Worm (Caenorhabditis elegans) whole organism, early embryonic: ENCODE data around the gene K07G6.1.

ENCODE experiments used
- B0310.2 ChIP-seq: sonication (generic microtip); optimal IDR thresholded peaks from 2 replicates; lab custom pipeline; 2016; ENCODE audit warnings: mild to moderate bottlenecking, missing genetic modification characterization, missing compliant biosample characterization
- F13C5.2 ChIP-seq: sonication (generic microtip); optimal IDR thresholded peaks from 2 replicates; lab custom pipeline; 2017; ENCODE audit warnings: mild to moderate bottlenecking, missing genetic modification characterization, inconsistent platforms, missing compliant biosample characterization
- aly-1 ChIP-seq: sonication (generic microtip); optimal IDR thresholded peaks from 2 replicates; lab custom pipeline; 2016; ENCODE audit warnings: missing genetic modification characterization, missing compliant biosample characterization
- ama-1 ChIP-seq: fragments of 150-350 bp; optimal IDR thresholded peaks from 2 replicates; lab custom pipeline; 2014
- ceh-13 ChIP-seq: fragments of 200-800 bp; sonication (Bioruptor generic); optimal IDR thresholded peaks from 2 replicates; lab custom pipeline; 2018; ENCODE audit warnings: mild to moderate bottlenecking, missing genetic modification characterization, missing compliant biosample characterization
- ceh-36 ChIP-seq: sonication (generic microtip); optimal IDR thresholded peaks from 2 replicates; lab custom pipeline; 2016; ENCODE audit warnings: missing genetic modification characterization, inconsistent platforms, missing compliant biosample characterization
- ets-7 ChIP-seq: sonication (generic microtip); optimal IDR thresholded peaks from 2 replicates; lab custom pipeline; 2016; ENCODE audit warnings: missing genotype, missing genetic modification characterization, missing compliant biosample characterization
- flt-1 ChIP-seq: fragments of 200-800 bp; sonication (Bioruptor generic); IDR thresholded peaks from 2 replicates; pipeline ENCODE4 v1.3.6; 2022; ENCODE audit warnings: missing genetic modification characterization, missing compliant biosample characterization
- hmbx-1 ChIP-seq: sonication (generic microtip); optimal IDR thresholded peaks from 2 replicates; lab custom pipeline; 2016; ENCODE audit warnings: mild to moderate bottlenecking, missing genetic modification characterization, missing compliant biosample characterization
- hmg-4 ChIP-seq: fragments of 200-800 bp; sonication (Bioruptor generic); optimal IDR thresholded peaks from 2 replicates; lab custom pipeline; 2018; ENCODE audit warnings: mild to moderate bottlenecking, missing genetic modification characterization, missing compliant biosample characterization
- hnd-1 ChIP-seq: sonication (generic microtip); optimal IDR thresholded peaks from 2 replicates; lab custom pipeline; 2016; ENCODE audit warnings: missing genetic modification characterization, missing compliant biosample characterization
- pes-1 ChIP-seq: fragments of 200-800 bp; sonication (Bioruptor generic); IDR thresholded peaks from 2 replicates; pipeline ENCODE4 v1.3.6; 2022; ENCODE audit warnings: missing genetic modification reagents, missing genetic modification characterization, missing compliant biosample characterization
- scrt-1 ChIP-seq: fragments of 200-800 bp; sonication (Bioruptor generic); IDR thresholded peaks from 2 replicates; pipeline ENCODE4 v1.3.6; 2022; ENCODE audit warnings: missing genetic modification characterization, missing compliant biosample characterization
- sea-1 ChIP-seq: fragments of 200-800 bp; sonication (Bioruptor generic); conservative IDR thresholded peaks from 2 replicates; pipeline ENCODE4 v1.3.6; 2022; ENCODE audit warnings: missing genetic modification characterization, missing compliant biosample characterization
- tbx-11 ChIP-seq: fragments of 200-800 bp; sonication (Bioruptor generic); IDR thresholded peaks from 2 replicates; pipeline ENCODE4 v1.3.6; 2022; ENCODE audit warnings: missing genetic modification characterization, missing compliant biosample characterization
- tbx-37 ChIP-seq: fragments of 200-800 bp; sonication (Bioruptor generic); conservative IDR thresholded peaks from 2 replicates; pipeline ENCODE4 v1.3.6; 2022; ENCODE audit warnings: missing genetic modification reagents, missing genetic modification characterization, missing compliant biosample characterization
- tra-4 ChIP-seq: sonication (generic microtip); optimal IDR thresholded peaks from 2 replicates; lab custom pipeline; 2017; ENCODE audit warnings: missing genetic modification characterization, missing compliant biosample characterization

K07G6.1 gene

ce11 chrII:1735145-1735544 is 6.2 kb upstream of the K07G6.1 start:
- TF ChIP-seq scrt-1 (GFP tag; lab: Robert Waterston, UW) (no peak), hnd-1 (no peak), ets-7 (tag; lab: Kevin White, UChicago) (no peak)

- no peak for TF ChIP-seq aly-1
- no peak for TF ChIP-seq sea-1
- TF ChIP-seq hnd-1, result no peak
- TF ChIP-seq F13C5.2, result no peak
- no peak for TF ChIP-seq tra-4
- TF ChIP-seq ets-7 (tag; lab: Kevin White, UChicago), result no peak
- no peak for TF ChIP-seq scrt-1 (GFP tag; lab: Robert Waterston, UW)
- no peak for TF ChIP-seq hmbx-1 (tag; lab: Kevin White, UChicago)
- TF ChIP-seq hmg-4 (GFP tag; lab: Kevin White, UChicago), result no peak
- TF ChIP-seq pes-1, result no peak
- TF ChIP-seq ceh-13 (GFP tag; lab: Kevin White, UChicago), result no peak
Measured at ce11 chrII:1736353-1736752, 5.0 kb upstream of the K07G6.1 start, which contains the start of gene ceh-83. TSS of gene ceh-83 (minus strand) at chrII:1736533.

DNA sequence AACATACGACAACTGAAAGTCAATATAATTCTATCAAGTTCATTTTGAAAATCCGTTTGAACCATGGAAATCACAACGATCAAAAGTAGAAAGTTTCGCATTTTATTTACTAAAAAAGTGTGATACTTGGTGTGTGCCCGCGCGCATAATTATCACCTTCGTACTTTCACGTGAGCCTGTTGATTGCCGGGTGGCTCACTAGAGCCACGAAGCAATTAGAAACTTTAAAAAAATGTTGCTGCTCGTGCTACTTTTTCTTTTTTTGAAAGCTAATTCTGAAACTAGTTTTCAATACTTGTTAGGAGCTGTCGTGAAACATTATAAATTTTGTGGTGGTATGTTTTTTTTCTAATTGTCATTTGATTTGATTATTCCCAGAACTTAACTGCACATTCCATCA is 2.5 kb upstream of the K07G6.1 start, which contains the start of the genes irld-9 and irld-33:
Gene irld-9 (minus strand): TSS at position 101 of the 400 bp plus-strand sequence.
Gene irld-33 (plus strand): TSS at position 209 of the 400 bp plus-strand sequence.
- no peak for TF ChIP-seq scrt-1 (GFP tag; lab: Robert Waterston, UW)
- TF ChIP-seq pes-1, result no peak
- TF ChIP-seq F13C5.2, result no peak
- TF ChIP-seq flt-1 (GFP tag; lab: Robert Waterston, UW), result no peak
- no peak for TF ChIP-seq hmbx-1 (tag; lab: Kevin White, UChicago)
- no peak for TF ChIP-seq hmg-4 (GFP tag; lab: Kevin White, UChicago)
- no peak for TF ChIP-seq sea-1
- TF ChIP-seq ets-7 (tag; lab: Kevin White, UChicago), result no peak
- TF ChIP-seq B0310.2 (tag; lab: Kevin White, UChicago), result no peak
- no peak for TF ChIP-seq ceh-36
- no peak for TF ChIP-seq tbx-11
- no peak for TF ChIP-seq tbx-37 (GFP tag; lab: Robert Waterston, UW)
- no peak for TF ChIP-seq ceh-13 (GFP tag; lab: Kevin White, UChicago)
- TF ChIP-seq aly-1, result no peak
- TF ChIP-seq tra-4, result no peak
- TF ChIP-seq hnd-1, result no peak
- no peak for TF ChIP-seq ama-1 (lab: Kevin White, UChicago)

DNA sequence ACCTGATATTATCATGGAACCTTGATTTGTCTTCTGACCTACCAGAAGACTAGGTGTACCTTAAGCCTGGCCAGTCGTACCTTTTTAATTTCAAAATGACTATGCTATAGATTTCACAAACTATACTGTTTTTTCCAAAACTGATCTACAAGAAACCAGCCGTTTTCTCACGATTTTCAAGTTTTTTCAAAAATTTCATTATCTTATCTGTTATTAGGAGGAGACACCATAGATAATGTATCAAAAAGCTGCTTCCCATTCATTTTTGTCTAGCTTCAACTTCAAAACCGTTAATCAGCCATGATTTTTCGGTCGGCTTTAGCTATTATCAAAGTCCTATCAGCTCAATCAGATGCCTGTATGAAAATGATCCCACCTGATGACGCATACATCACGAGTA is 1.2 kb downstream of the K07G6.1 start, which contains the start of gene F36H5.12:
Gene F36H5.12 (plus strand): TSS at position 301 of the 400 bp plus-strand sequence.
- TF ChIP-seq ceh-13 (GFP tag; lab: Kevin White, UChicago) (no peak), tbx-37 (GFP tag; lab: Robert Waterston, UW) (no peak), B0310.2 (tag; lab: Kevin White, UChicago) (no peak), flt-1 (GFP tag; lab: Robert Waterston, UW) (no peak), ets-7 (tag; lab: Kevin White, UChicago) (no peak), scrt-1 (GFP tag; lab: Robert Waterston, UW) (no peak), sea-1 (no peak), hmg-4 (GFP tag; lab: Kevin White, UChicago) (no peak), tbx-11 (no peak), aly-1 (no peak), F13C5.2 (no peak), ceh-36 (no peak), hnd-1 (no peak), ama-1 (lab: Kevin White, UChicago) (no peak), tra-4 (no peak), pes-1 (no peak)

DNA sequence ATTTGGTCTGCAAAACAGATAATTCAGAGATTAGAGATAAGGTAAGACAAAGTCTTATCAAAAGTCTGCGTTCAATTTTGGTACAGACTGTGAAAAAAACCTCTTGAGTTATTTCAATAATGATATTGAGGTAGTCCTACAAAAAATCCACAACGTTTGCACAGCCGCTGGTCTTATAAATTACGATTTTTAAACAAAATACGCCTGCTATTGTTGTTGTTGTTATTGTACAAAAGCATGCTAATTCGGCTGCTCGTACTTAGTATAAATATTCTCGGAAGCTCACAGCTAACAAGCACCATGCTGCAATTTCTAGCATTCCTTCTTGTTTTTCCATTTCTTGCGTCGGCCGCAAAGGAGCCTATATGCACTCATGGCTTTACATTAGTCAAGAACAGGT is 2.8 kb downstream of the K07G6.1 start, which contains the start of gene clec-19:
Gene clec-19 (plus strand): TSS at position 301 of the 400 bp plus-strand sequence.
- no peak for TF ChIP-seq tra-4
- TF ChIP-seq ceh-13 (GFP tag; lab: Kevin White, UChicago), result no peak
- TF ChIP-seq hnd-1, result no peak
- no peak for TF ChIP-seq aly-1
- no peak for TF ChIP-seq flt-1 (GFP tag; lab: Robert Waterston, UW)
- TF ChIP-seq ets-7 (tag; lab: Kevin White, UChicago), result no peak
- TF ChIP-seq ceh-36, result no peak
- TF ChIP-seq hmbx-1 (tag; lab: Kevin White, UChicago), result no peak
- no peak for TF ChIP-seq pes-1
- no peak for TF ChIP-seq ama-1 (lab: Kevin White, UChicago)
- no peak for TF ChIP-seq hmg-4 (GFP tag; lab: Kevin White, UChicago)
- TF ChIP-seq scrt-1 (GFP tag; lab: Robert Waterston, UW), result no peak
- no peak for TF ChIP-seq F13C5.2
- TF ChIP-seq B0310.2 (tag; lab: Kevin White, UChicago), result no peak
- TF ChIP-seq sea-1, result no peak
- TF ChIP-seq tbx-11, result no peak
- TF ChIP-seq tbx-37 (GFP tag; lab: Robert Waterston, UW), result no peak

DNA sequence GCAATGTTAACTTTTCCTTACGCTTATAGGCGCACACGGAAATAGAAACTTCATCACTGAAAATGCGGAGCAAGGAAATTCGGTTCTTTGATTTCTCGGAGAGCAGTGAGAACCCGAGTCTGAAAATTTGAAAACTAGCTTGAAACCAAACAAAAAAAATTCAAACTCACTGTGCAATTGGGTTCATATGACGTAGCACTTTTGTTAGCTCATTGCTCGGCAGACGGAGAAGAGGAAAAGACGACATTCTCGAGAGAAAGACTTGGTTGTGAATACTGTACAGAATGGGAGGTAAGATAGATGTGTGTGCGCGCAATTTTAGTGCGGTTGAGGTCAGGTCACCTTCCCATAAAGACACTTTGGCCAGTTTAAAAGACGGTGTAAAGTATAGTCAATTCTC is 9.1 kb downstream of the K07G6.1 start, which contains the start of the genes F36H5.13 and F36H5.8:
Gene F36H5.13 (minus strand): TSS at position 101 of the 400 bp plus-strand sequence.
Gene F36H5.8 (minus strand): TSS at position 274 of the 400 bp plus-strand sequence.
- TF ChIP-seq hmg-4 (GFP tag; lab: Kevin White, UChicago), result no peak
- no peak for TF ChIP-seq ama-1 (lab: Kevin White, UChicago)
- no peak for TF ChIP-seq ets-7 (tag; lab: Kevin White, UChicago)
- no peak for TF ChIP-seq ceh-36
- no peak for TF ChIP-seq tbx-37 (GFP tag; lab: Robert Waterston, UW)
- no peak for TF ChIP-seq F13C5.2
- TF ChIP-seq B0310.2 (tag; lab: Kevin White, UChicago), result no peak
- TF ChIP-seq sea-1, result no peak
- TF ChIP-seq aly-1, result no peak
- no peak for TF ChIP-seq ceh-13 (GFP tag; lab: Kevin White, UChicago)
- no peak for TF ChIP-seq hnd-1
- no peak for TF ChIP-seq flt-1 (GFP tag; lab: Robert Waterston, UW)
- TF ChIP-seq hmbx-1 (tag; lab: Kevin White, UChicago), result no peak
- no peak for TF ChIP-seq pes-1
- no peak for TF ChIP-seq tra-4
- no peak for TF ChIP-seq tbx-11
- TF ChIP-seq scrt-1 (GFP tag; lab: Robert Waterston, UW), result no peak

DNA sequence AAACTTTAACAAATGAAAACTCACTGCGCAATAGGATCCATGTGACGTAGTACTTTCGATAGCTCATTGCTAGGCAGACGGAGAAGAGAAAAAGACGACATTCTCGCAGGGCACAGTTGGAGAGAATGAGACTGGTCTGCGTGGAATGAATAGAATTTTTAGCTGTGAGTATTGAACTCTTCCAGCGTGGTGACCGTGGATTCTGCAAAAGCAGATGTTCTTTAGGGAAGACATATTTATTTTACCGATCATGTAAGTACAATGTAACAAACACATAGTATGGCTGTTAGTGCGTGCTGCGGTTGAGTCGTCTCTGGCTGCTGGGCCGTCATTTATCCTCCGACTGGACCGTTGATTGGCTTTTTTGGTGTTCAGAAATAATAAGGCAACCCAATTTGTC is 11.6 kb downstream of the K07G6.1 start, which contains the start of gene F36H5.9:
Gene F36H5.9 (minus strand): TSS at position 101 of the 400 bp plus-strand sequence.
- TF ChIP-seq ceh-13 (GFP tag; lab: Kevin White, UChicago) (no peak), ceh-36 (no peak), tbx-37 (GFP tag; lab: Robert Waterston, UW) (no peak), ets-7 (tag; lab: Kevin White, UChicago) (no peak), ama-1 (lab: Kevin White, UChicago) (no peak), tbx-11 (no peak), scrt-1 (GFP tag; lab: Robert Waterston, UW) (no peak), tra-4 (no peak), pes-1 (no peak), hmg-4 (GFP tag; lab: Kevin White, UChicago) (no peak), aly-1 (no peak), hnd-1 (no peak), hmbx-1 (tag; lab: Kevin White, UChicago) (no peak), B0310.2 (tag; lab: Kevin White, UChicago) (no peak), sea-1 (no peak), F13C5.2 (no peak), flt-1 (GFP tag; lab: Robert Waterston, UW) (no peak)
